Fruit fly (Drosophila melanogaster): ENCODE data around the gene sni.
A peak's percentile ranks its signal among the peaks of the same experiment; 100 is the strongest.

The sni gene

dm6 chrX:8273799-8274484 is 30.1 kb upstream of the sni start, which contains the start of gene CG15343 (continued):
- TF ChIP-seq Jra (GFP tag; optimal IDR thresholded peaks at IDR 0.05), result no peak
- TF ChIP-seq HLH106 (tag; optimal IDR thresholded peaks at IDR 0.05), result peak; percentile 61
- no peak for TF ChIP-seq brk (GFP tag; optimal IDR thresholded peaks at IDR 0.05)
- no peak for TF ChIP-seq sage (GFP tag; optimal IDR thresholded peaks at IDR 0.05)
- no peak for TF ChIP-seq Dfd (GFP tag; optimal IDR thresholded peaks at IDR 0.05)
- no peak for TF ChIP-seq Hr83 (GFP tag; optimal IDR thresholded peaks at IDR 0.05; ENCODE audit: poor library complexity, severe bottlenecking)
- no peak for TF ChIP-seq Hnf4 (GFP tag; optimal IDR thresholded peaks at IDR 0.05)

dm6 chrX:8273291-8273690 is 29.5 kb upstream of the sni start, which contains the start of gene CG1636:
Gene CG1636 (plus strand): TSS chrX:8273412.
- no peak for TF ChIP-seq GATAd (GFP tag; optimal IDR thresholded peaks at IDR 0.05)
- no peak for TF ChIP-seq fru (GFP tag; optimal IDR thresholded peaks at IDR 0.05)
- no peak for TF ChIP-seq CG9705 (GFP tag; optimal IDR thresholded peaks at IDR 0.05)
- TF ChIP-seq Rel (GFP tag; optimal IDR thresholded peaks at IDR 0.05), result no peak
- TF ChIP-seq Rel (tag; optimal IDR thresholded peaks at IDR 0.05), result peak; percentile 73

dm6 chrX:8271363-8272061 is 27.7 kb upstream of the sni start, which contains the start of gene Corp:
Gene Corp (minus strand): TSS chrX:8271409.
- no peak for TF ChIP-seq N (GFP tag; optimal IDR thresholded peaks at IDR 0.05)
- no peak for TF ChIP-seq dmrt93B (GFP tag; optimal IDR thresholded peaks at IDR 0.05)
- no peak for TF ChIP-seq br (GFP tag; optimal IDR thresholded peaks at IDR 0.05)
- no peak for TF ChIP-seq Hr83 (GFP tag; optimal IDR thresholded peaks at IDR 0.05; ENCODE audit: poor library complexity, severe bottlenecking)
- no peak for TF ChIP-seq tai (GFP tag; optimal IDR thresholded peaks at IDR 0.05)
- TF ChIP-seq jim (GFP tag; optimal IDR thresholded peaks at IDR 0.05), result no peak
- peak; percentile 32 for TF ChIP-seq h (GFP tag; optimal IDR thresholded peaks at IDR 0.05)
- TF ChIP-seq Rel (GFP tag; optimal IDR thresholded peaks at IDR 0.05), result no peak
- TF ChIP-seq Rel (tag; optimal IDR thresholded peaks at IDR 0.05), result no peak
- TF ChIP-seq fru (GFP tag; optimal IDR thresholded peaks at IDR 0.05), result no peak
- TF ChIP-seq Sp1 (GFP tag; optimal IDR thresholded peaks at IDR 0.05), result peak; percentile 16
- no peak for TF ChIP-seq Jra (GFP tag; optimal IDR thresholded peaks at IDR 0.05)
- TF ChIP-seq foxo (GFP tag; optimal IDR thresholded peaks at IDR 0.05), result peak in 1 of 2 experiments; percentile 8
- TF ChIP-seq sage (GFP tag; optimal IDR thresholded peaks at IDR 0.05), result no peak
- TF ChIP-seq pan (optimal IDR thresholded peaks at IDR 0.05), result no peak
- peak; percentile 41 for TF ChIP-seq rgr (GFP tag; optimal IDR thresholded peaks at IDR 0.05)
- peak; percentile 19 for TF ChIP-seq psq (GFP tag; optimal IDR thresholded peaks at IDR 0.05)
- TF ChIP-seq Dif (GFP tag; optimal IDR thresholded peaks at IDR 0.05; ENCODE audit: partially characterized antibody), result peak; percentile 2
- no peak for TF ChIP-seq GATAd (GFP tag; optimal IDR thresholded peaks at IDR 0.05)
- TF ChIP-seq HLH106 (tag; optimal IDR thresholded peaks at IDR 0.05), result peak; percentile 51
- no peak for TF ChIP-seq sv (GFP tag; optimal IDR thresholded peaks at IDR 0.05)

- TF ChIP-seq Myc (optimal IDR thresholded peaks at IDR 0.05) (peak; percentile 10), Sp1 (GFP tag; optimal IDR thresholded peaks at IDR 0.05) (no peak)
These were observed 21.4 kb upstream of the sni start for dm6 chrX:8265261-8265660.

dm6 chrX:8263236-8263635 is 19.4 kb upstream of the sni start:
- TF ChIP-seq foxo (GFP tag; optimal IDR thresholded peaks at IDR 0.05) (peak in 1 of 2 experiments; percentile 10), tai (GFP tag; optimal IDR thresholded peaks at IDR 0.05) (no peak)

dm6 chrX:8259881-8260280 is 16.1 kb upstream of the sni start:
- TF ChIP-seq sage (GFP tag; optimal IDR thresholded peaks at IDR 0.05) (no peak), brk (GFP tag; optimal IDR thresholded peaks at IDR 0.05) (no peak), sv (GFP tag; optimal IDR thresholded peaks at IDR 0.05) (no peak), dsf (GFP tag; optimal IDR thresholded peaks at IDR 0.05; ENCODE audit: borderline replicate concordance) (no peak), rgr (GFP tag; optimal IDR thresholded peaks at IDR 0.05) (no peak), h (GFP tag; optimal IDR thresholded peaks at IDR 0.05) (peak; percentile 3), Hr78 (GFP tag; optimal IDR thresholded peaks at IDR 0.05) (no peak), Mio (GFP tag; optimal IDR thresholded peaks at IDR 0.05) (no peak)
